Worm (Caenorhabditis elegans): ENCODE data around the gene F14D7.2.

Gene F14D7.2

DNA sequence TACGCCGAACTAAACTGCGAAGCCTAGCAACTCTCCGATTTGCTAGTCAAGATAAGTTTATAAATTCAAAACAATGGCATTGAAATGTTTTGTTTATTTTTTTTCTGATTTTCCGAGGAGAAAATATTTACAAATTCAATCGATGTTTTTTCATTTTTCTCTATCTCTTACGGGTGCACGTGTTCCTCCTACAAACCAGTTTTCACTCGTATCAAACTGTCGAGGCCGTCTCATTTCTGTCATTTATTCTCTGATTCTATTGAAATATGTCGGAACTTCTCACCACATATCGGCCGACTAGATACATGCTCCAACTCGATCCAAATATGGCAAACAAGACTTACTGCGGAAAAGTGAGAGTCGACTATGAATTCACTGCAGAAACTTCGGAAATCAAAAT lies 38.0 kb upstream of the F14D7.2 start, which contains the start of gene F47B8.8:
TSS of gene F47B8.8 (plus strand) at position 257 of the 400 bp plus-strand sequence.
- TF ChIP-seq zip-8 (tag; optimal IDR thresholded peaks at IDR 0.05) = no peak
- no peak for TF ChIP-seq snpc-4 (tag; optimal IDR thresholded peaks at IDR 0.05)

DNA sequence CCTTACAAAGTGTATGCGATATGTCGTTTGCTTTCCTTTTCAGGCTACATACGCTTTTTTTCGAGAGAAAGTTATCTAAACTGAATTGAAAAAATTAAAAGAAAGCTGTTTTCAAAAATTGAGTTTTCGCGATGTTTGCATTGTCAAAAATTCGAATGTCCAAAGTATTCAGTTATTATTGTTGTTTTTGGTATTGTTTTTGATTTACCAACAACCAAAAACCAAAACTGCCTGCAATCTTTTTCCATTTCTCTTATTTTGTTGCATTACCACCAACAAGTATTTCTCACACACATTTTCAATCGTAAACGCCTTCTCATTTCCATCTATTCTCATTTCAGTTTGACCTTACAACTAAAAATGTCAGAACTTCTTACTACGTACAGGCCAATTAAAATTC lies 35.3 kb upstream of the F14D7.2 start, which contains the start of gene pepm-1:
TSS of gene pepm-1 (plus strand) at position 301 of the 400 bp plus-strand sequence.
- TF ChIP-seq unc-62 (GFP tag; optimal IDR thresholded peaks at IDR 0.05) = no peak
- TF ChIP-seq ztf-11 (tag; optimal IDR thresholded peaks at IDR 0.05) = no peak
- no peak for TF ChIP-seq lsy-2 (tag; optimal IDR thresholded peaks at IDR 0.05)
- TF ChIP-seq ceh-43 (GFP tag; optimal IDR thresholded peaks at IDR 0.05) = no peak
- TF ChIP-seq lin-32 (GFP tag; optimal IDR thresholded peaks at IDR 0.05) = no peak
- no peak for TF ChIP-seq hlh-1 (tag; optimal IDR thresholded peaks at IDR 0.05)
- no peak for TF ChIP-seq blmp-1 (tag; optimal IDR thresholded peaks at IDR 0.05)

DNA sequence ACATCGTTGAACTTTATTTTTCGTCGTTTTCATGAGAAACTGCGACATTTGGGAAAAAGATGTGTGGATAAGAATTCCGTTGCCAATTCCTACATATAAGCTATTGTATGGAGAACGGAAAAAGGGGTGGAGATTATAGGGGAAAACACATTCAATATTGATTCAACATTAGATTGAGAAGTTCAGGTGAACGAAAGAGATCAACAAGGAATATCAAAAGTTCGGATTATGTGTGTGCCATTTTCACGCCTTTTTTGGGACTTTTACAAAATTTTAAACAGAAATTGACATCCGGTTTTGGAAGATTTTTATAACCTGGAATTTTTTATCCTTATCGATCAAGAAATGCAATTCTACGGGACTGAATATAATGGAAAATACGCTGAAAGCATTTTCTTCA lies 34.3 kb upstream of the F14D7.2 start, which contains the start of gene F47B8.5:
TSS of gene F47B8.5 (minus strand) at position 101 of the 400 bp plus-strand sequence.
- TF ChIP-seq drap-1 (GFP tag; optimal IDR thresholded peaks at IDR 0.05) (no peak), ham-2 (GFP tag; optimal IDR thresholded peaks at IDR 0.05) (no peak), bed-3 (GFP tag; optimal IDR thresholded peaks at IDR 0.05) (no peak), unc-62 (GFP tag; optimal IDR thresholded peaks at IDR 0.05) (no peak), mls-2 (tag; optimal IDR thresholded peaks at IDR 0.05) (no peak), lsy-2 (tag; optimal IDR thresholded peaks at IDR 0.05) (no peak), nhr-28 (tag; optimal IDR thresholded peaks at IDR 0.05) (no peak), pha-4 (tag; optimal IDR thresholded peaks at IDR 0.05) (no peak), lin-32 (GFP tag; optimal IDR thresholded peaks at IDR 0.05) (no peak), nhr-12 (tag; optimal IDR thresholded peaks at IDR 0.05) (no peak), ztf-11 (tag; optimal IDR thresholded peaks at IDR 0.05) (no peak), nhr-76 (tag; optimal IDR thresholded peaks at IDR 0.05) (no peak), ces-1 (GFP tag; optimal IDR thresholded peaks at IDR 0.05) (no peak), M03D4.4 (tag; optimal IDR thresholded peaks at IDR 0.05) (no peak), flh-1 (GFP tag; optimal IDR thresholded peaks at IDR 0.05) (no peak), blmp-1 (tag; optimal IDR thresholded peaks at IDR 0.05) (no peak), ceh-83 (GFP tag; optimal IDR thresholded peaks at IDR 0.05) (no peak), sem-2 (GFP tag; optimal IDR thresholded peaks at IDR 0.05) (no peak)

DNA sequence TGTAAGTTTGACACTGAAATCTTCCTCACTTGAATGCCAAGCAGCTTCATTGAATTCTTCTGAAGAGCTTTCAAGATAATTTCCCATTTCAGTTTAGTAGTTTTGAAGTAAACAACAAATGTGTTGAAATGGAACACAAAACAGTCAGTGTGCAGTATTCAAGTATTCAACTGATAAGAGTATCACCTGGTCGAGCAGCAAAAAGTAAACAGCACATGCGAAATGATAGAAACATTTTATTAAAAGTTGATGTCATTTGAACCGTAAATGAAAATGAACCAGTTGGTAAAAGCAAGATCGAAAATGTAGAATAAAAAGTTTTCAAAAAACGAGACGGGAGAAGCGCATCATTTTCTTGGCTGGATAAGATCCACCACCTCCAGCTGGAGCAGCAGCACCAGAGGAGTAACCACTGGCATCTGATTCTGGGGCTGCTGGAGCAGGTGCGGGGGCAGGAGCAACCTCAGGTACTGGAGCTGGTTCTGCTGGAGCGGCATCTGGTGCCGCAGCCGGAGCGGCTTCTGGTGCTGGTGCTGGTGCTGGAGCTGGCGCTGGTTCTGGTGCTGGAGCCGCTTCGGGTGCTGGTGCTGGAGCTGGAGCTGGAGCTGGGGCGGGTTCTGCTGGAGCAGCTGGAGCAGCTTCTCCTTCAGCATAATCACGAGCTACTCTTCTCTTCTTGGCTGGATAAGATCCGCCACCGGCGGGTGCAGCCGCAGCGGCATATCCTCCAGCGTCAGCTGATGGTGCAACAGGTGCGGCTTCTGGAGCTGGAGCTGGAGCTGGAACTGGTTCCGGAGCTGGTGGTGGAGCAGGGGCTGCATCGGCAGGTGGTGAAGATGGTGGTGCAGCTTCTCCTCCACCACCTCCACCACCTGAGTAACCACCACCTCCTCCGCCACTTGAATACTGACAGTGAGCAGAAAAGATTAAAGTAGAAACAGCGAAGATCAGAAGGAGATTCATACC lies 31.3 kb upstream of the F14D7.2 start, which contains the start of the genes F47B8.4 and F47B8.18:
TSS of gene F47B8.4 (minus strand) at position 172 of the 966 bp plus-strand sequence.
TSS of gene F47B8.18 (minus strand) at position 963 of the 966 bp plus-strand sequence.
- no peak for TF ChIP-seq sptf-1 (tag; optimal IDR thresholded peaks at IDR 0.05)
- no peak for TF ChIP-seq ces-1 (GFP tag; optimal IDR thresholded peaks at IDR 0.05)
- TF ChIP-seq unc-39 (tag; optimal IDR thresholded peaks at IDR 0.05) = no peak
- TF ChIP-seq M03D4.4 (tag; optimal IDR thresholded peaks at IDR 0.05) = no peak
- TF ChIP-seq mep-1 (tag; optimal IDR thresholded peaks at IDR 0.05) = no peak
- TF ChIP-seq lin-32 (GFP tag; optimal IDR thresholded peaks at IDR 0.05) = no peak
- no peak for TF ChIP-seq ceh-43 (GFP tag; optimal IDR thresholded peaks at IDR 0.05)
- no peak for TF ChIP-seq zip-8 (tag; optimal IDR thresholded peaks at IDR 0.05)
- no peak for TF ChIP-seq nhr-76 (tag; optimal IDR thresholded peaks at IDR 0.05)
- no peak for TF ChIP-seq cnd-1 (tag; optimal IDR thresholded peaks at IDR 0.05)
- no peak for TF ChIP-seq ztf-11 (tag; optimal IDR thresholded peaks at IDR 0.05)

DNA sequence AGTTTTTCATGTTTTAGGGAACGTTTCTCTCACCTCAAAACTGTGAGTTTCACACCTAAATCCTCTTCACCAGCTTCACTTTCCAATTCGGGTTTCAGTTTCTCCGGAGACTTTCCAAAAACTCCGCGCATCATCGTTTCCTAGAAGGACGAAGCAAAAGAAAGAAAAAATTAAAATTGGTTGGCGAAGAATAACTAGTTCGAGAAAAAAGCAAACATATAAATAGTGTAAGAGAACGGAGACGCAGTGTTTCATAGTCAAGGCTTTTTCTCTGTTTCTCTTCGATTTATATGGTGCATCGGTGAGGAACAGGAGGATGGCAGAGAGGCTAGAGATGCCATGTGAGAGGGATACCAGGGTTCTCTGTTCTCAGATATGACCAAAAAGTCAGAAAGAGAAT lies 29.2 kb upstream of the F14D7.2 start, which contains the start of gene F47B8.3:
TSS of gene F47B8.3 (minus strand) at position 261 of the 400 bp plus-strand sequence.
- TF ChIP-seq tbx-8 (GFP tag; optimal IDR thresholded peaks at IDR 0.05) (no peak), ces-1 (GFP tag; optimal IDR thresholded peaks at IDR 0.05) (peak; percentile 17)

DNA sequence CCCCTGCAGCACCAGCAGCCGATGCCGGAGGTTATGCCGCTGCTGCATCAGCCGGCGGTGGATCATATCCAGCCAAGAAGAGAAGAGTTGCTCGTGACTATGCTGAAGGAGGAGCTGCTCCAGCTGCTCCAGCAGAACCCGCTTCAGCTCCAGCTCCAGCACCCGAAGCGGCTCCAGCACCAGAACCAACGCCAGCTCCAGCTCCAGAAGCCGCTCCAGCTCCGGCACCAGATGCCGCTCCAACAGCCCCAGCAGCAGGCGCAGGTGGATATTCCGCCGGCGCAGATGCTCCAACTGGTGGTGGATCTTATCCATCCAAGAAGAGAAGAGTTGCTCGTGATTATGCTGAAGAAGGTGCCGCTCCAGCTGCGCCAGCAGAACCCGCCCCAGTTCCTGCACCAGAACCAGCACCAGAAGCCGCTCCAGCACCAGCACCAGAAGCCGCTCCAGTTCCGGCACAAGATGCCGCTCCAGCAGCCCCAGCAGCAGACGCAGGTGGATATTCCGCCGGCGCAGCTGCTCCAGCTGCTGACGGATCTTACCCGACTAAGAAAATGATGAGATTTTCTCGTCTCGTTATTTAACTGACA lies 27.3 kb upstream of the F14D7.2 start:
- TF ChIP-seq ztf-11 (tag; optimal IDR thresholded peaks at IDR 0.05) = no peak
- TF ChIP-seq nhr-12 (tag; optimal IDR thresholded peaks at IDR 0.05) = no peak
- no peak for TF ChIP-seq M03D4.4 (tag; optimal IDR thresholded peaks at IDR 0.05)
- TF ChIP-seq ces-1 (GFP tag; optimal IDR thresholded peaks at IDR 0.05) = no peak
- no peak for TF ChIP-seq ceh-43 (GFP tag; optimal IDR thresholded peaks at IDR 0.05)
- TF ChIP-seq drap-1 (GFP tag; optimal IDR thresholded peaks at IDR 0.05) = peak; percentile 31
- TF ChIP-seq snpc-4 (tag; optimal IDR thresholded peaks at IDR 0.05) = no peak
- no peak for TF ChIP-seq hlh-1 (tag; optimal IDR thresholded peaks at IDR 0.05)
- peak; percentile 22 for TF ChIP-seq sptf-1 (tag; optimal IDR thresholded peaks at IDR 0.05)
- no peak for TF ChIP-seq tbx-8 (GFP tag; optimal IDR thresholded peaks at IDR 0.05)
- no peak for TF ChIP-seq unc-39 (tag; optimal IDR thresholded peaks at IDR 0.05)
- no peak for TF ChIP-seq lin-32 (GFP tag; optimal IDR thresholded peaks at IDR 0.05)
- no peak for TF ChIP-seq ceh-39 (tag; optimal IDR thresholded peaks at IDR 0.05)
- TF ChIP-seq ceh-83 (GFP tag; optimal IDR thresholded peaks at IDR 0.05) = no peak

Measured in whole organism, mixed stage, embryonic.